Worm (Caenorhabditis elegans) whole organism, late embryonic: ENCODE data around the gene str-206.

Experiments used
- C08G9.2 ChIP-seq: sonication (generic microtip); optimal IDR thresholded peaks from 2 replicates; lab custom pipeline; 2016; ENCODE audit warnings: mild to moderate bottlenecking, missing genetic modification characterization, moderate library complexity, missing compliant biosample characterization
- C38D4.7 ChIP-seq: fragments of 200-800 bp; sonication (Bioruptor generic); optimal IDR thresholded peaks from 2 replicates; lab custom pipeline; 2018; ENCODE audit warnings: mild to moderate bottlenecking, missing genetic modification characterization, moderate library complexity, missing compliant biosample characterization
- F13H6.1 ChIP-seq: sonication (generic microtip); optimal IDR thresholded peaks from 2 replicates; lab custom pipeline; 2016; ENCODE audit warnings: missing genetic modification characterization, missing compliant biosample characterization
- Y22D7AL.16 ChIP-seq: sonication (generic microtip); optimal IDR thresholded peaks from 2 replicates; lab custom pipeline; 2016; ENCODE audit warnings: missing genetic modification characterization, missing compliant biosample characterization
- ahr-1 ChIP-seq: sonication (generic microtip); optimal IDR thresholded peaks from 2 replicates; lab custom pipeline; 2016; ENCODE audit warnings: missing genetic modification characterization, missing compliant biosample characterization
- ceh-14 ChIP-seq: sonication (generic microtip); optimal IDR thresholded peaks from 2 replicates; lab custom pipeline; 2016; ENCODE audit warnings: missing genotype, missing genetic modification characterization, missing compliant biosample characterization
- ceh-18 ChIP-seq: sonication (generic microtip); optimal IDR thresholded peaks from 2 replicates; lab custom pipeline; 2016; ENCODE audit warnings: missing genetic modification characterization, missing compliant biosample characterization
- ceh-19 ChIP-seq: fragments of 200-800 bp; sonication (Bioruptor generic); optimal IDR thresholded peaks from 2 replicates; lab custom pipeline; 2018; ENCODE audit warnings: mild to moderate bottlenecking, missing genetic modification characterization, missing compliant biosample characterization
- ceh-2 ChIP-seq: sonication (generic microtip); optimal IDR thresholded peaks from 2 replicates; lab custom pipeline; 2016; ENCODE audit warnings: missing genotype, missing genetic modification characterization, missing compliant biosample characterization
- ceh-24 ChIP-seq: sonication (generic microtip); optimal IDR thresholded peaks from 2 replicates; lab custom pipeline; 2016; ENCODE audit warnings: mild to moderate bottlenecking, missing genetic modification characterization, missing compliant biosample characterization
- ceh-30 ChIP-seq: fragments of 150-350 bp; optimal IDR thresholded peaks from 2 replicates; lab custom pipeline; 2014; ENCODE audit warnings: missing biosample characterization, missing genetic modification characterization
- ceh-31 ChIP-seq: sonication (generic microtip); optimal IDR thresholded peaks from 2 replicates; lab custom pipeline; 2016; ENCODE audit warnings: missing genetic modification characterization, missing compliant biosample characterization
- ceh-34 ChIP-seq: sonication (generic microtip); optimal IDR thresholded peaks from 2 replicates; lab custom pipeline; 2016; ENCODE audit warnings: mild to moderate bottlenecking, missing genetic modification characterization, missing compliant biosample characterization
- ceh-45 ChIP-seq: fragments of 200-800 bp; sonication (Bioruptor generic); IDR thresholded peaks from 2 replicates; pipeline ENCODE4 v1.3.6; 2022; ENCODE audit warnings: missing genetic modification reagents, missing genetic modification characterization, missing compliant biosample characterization
- ceh-6 ChIP-seq: fragments of 200-800 bp; sonication (Bioruptor generic); optimal IDR thresholded peaks from 2 replicates; lab custom pipeline; 2018; ENCODE audit warnings: mild to moderate bottlenecking, missing genetic modification characterization, missing compliant biosample characterization
- dve-1 ChIP-seq: sonication (generic microtip); optimal IDR thresholded peaks from 2 replicates; lab custom pipeline; 2017; ENCODE audit warnings: antibody characterized with exemption, mild to moderate bottlenecking, missing genetic modification characterization, missing compliant biosample characterization
- elt-4 ChIP-seq: sonication (generic microtip); optimal IDR thresholded peaks from 2 replicates; lab custom pipeline; 2016; ENCODE audit warnings: missing genetic modification characterization, missing compliant biosample characterization
- ets-4 ChIP-seq: sonication (generic microtip); optimal IDR thresholded peaks from 2 replicates; lab custom pipeline; 2016; ENCODE audit warnings: missing genetic modification characterization, missing compliant biosample characterization
- eyg-1 ChIP-seq: sonication (generic microtip); optimal IDR thresholded peaks from 2 replicates; lab custom pipeline; 2016; ENCODE audit warnings: missing genotype, missing genetic modification characterization, missing compliant biosample characterization
- fax-1 ChIP-seq: sonication (generic microtip); optimal IDR thresholded peaks from 2 replicates; lab custom pipeline; 2016; ENCODE audit warnings: missing genotype, missing genetic modification characterization, missing compliant biosample characterization
- gmeb-2 ChIP-seq: sonication (generic microtip); optimal IDR thresholded peaks from 2 replicates; lab custom pipeline; 2016; ENCODE audit warnings: missing genetic modification characterization, inconsistent platforms, missing compliant biosample characterization
- hlh-15 ChIP-seq: sonication (generic microtip); optimal IDR thresholded peaks from 2 replicates; lab custom pipeline; 2016; ENCODE audit warnings: missing genetic modification characterization, missing compliant biosample characterization
- hlh-30 ChIP-seq: sonication (generic microtip); optimal IDR thresholded peaks from 2 replicates; lab custom pipeline; 2017; ENCODE audit warnings: antibody characterized with exemption, missing genetic modification characterization, missing compliant biosample characterization; ENCODE audit not compliant: insufficient read depth
- lim-6 ChIP-seq: sonication (generic microtip); optimal IDR thresholded peaks from 2 replicates; lab custom pipeline; 2016; ENCODE audit warnings: missing genetic modification characterization, missing compliant biosample characterization
- lin-11 ChIP-seq: fragments of 200-800 bp; sonication (Bioruptor generic); optimal IDR thresholded peaks from 2 replicates; lab custom pipeline; 2018; ENCODE audit warnings: mild to moderate bottlenecking, missing genetic modification characterization, missing compliant biosample characterization
- mec-3 ChIP-seq: sonication (generic microtip); optimal IDR thresholded peaks from 2 replicates; lab custom pipeline; 2016; ENCODE audit warnings: borderline replicate concordance, missing genetic modification characterization, missing compliant biosample characterization
- nhr-11 ChIP-seq: fragments of 150-350 bp; optimal IDR thresholded peaks from 2 replicates; lab custom pipeline; 2014; ENCODE audit warnings: missing biosample characterization, missing genetic modification characterization
- nhr-232 ChIP-seq: sonication (generic microtip); optimal IDR thresholded peaks from 2 replicates; lab custom pipeline; 2016; ENCODE audit warnings: missing genetic modification characterization, missing compliant biosample characterization
- odd-2 ChIP-seq: sonication (generic microtip); optimal IDR thresholded peaks from 2 replicates; lab custom pipeline; 2017; ENCODE audit warnings: antibody characterized with exemption, mild to moderate bottlenecking, missing genetic modification characterization, missing compliant biosample characterization
- pat-9 ChIP-seq: fragments of 200-800 bp; sonication (Bioruptor generic); optimal IDR thresholded peaks from 2 replicates; lab custom pipeline; 2018; ENCODE audit warnings: mild to moderate bottlenecking, missing genetic modification characterization, moderate library complexity, missing compliant biosample characterization
- pax-1 ChIP-seq: fragments of 150-350 bp; optimal IDR thresholded peaks from 2 replicates; lab custom pipeline; 2014; ENCODE audit warnings: missing biosample characterization, missing genetic modification characterization
- pha-2 ChIP-seq: sonication (generic microtip); optimal IDR thresholded peaks from 2 replicates; lab custom pipeline; 2017; ENCODE audit warnings: mild to moderate bottlenecking, missing genetic modification characterization, missing compliant biosample characterization
- pha-4 ChIP-seq: fragments of 150-350 bp; optimal IDR thresholded peaks from 2 replicates; lab custom pipeline; 2018; ENCODE audit warnings: missing biosample characterization, missing genetic modification reagents, missing genetic modification characterization
- pros-1 ChIP-seq: fragments of 150-350 bp; optimal IDR thresholded peaks from 2 replicates; lab custom pipeline; 2014; ENCODE audit warnings: missing biosample characterization, missing genetic modification reagents, missing genetic modification characterization
- ref-2 ChIP-seq: sonication (generic microtip); optimal IDR thresholded peaks from 2 replicates; lab custom pipeline; 2016; ENCODE audit warnings: missing genetic modification characterization, missing compliant biosample characterization
- sox-2 ChIP-seq: fragments of 200-800 bp; sonication (Bioruptor generic); IDR thresholded peaks from 2 replicates; pipeline ENCODE4 v1.3.6; 2022; ENCODE audit warnings: missing genetic modification reagents, missing genetic modification characterization, missing compliant biosample characterization
- syd-9 ChIP-seq: sonication (generic microtip); optimal IDR thresholded peaks from 2 replicates; lab custom pipeline; 2016; ENCODE audit warnings: mild to moderate bottlenecking, missing genetic modification characterization, moderate library complexity, missing compliant biosample characterization
- tbx-2 ChIP-seq: sonication (generic microtip); optimal IDR thresholded peaks from 2 replicates; lab custom pipeline; 2016; ENCODE audit warnings: missing genetic modification characterization, missing compliant biosample characterization
- ttx-3 ChIP-seq: sonication (generic microtip); optimal IDR thresholded peaks from 2 replicates; lab custom pipeline; 2016; ENCODE audit warnings: missing genetic modification reagents, missing genetic modification characterization, missing compliant biosample characterization
- unc-3 ChIP-seq, 2 experiments: fragments of 200-800 bp in 1 of 2; sonication (Bioruptor generic) in 1 of 2; sonication (generic microtip) in 1 of 2; conservative IDR thresholded peaks in 1 of 2; optimal IDR thresholded peaks in 1 of 2; 2 replicates each; pipeline versions ENCODE4 v1.3.6 to Lab custom; 2016 to 2022; ENCODE audit warnings: missing compliant biosample characterization in 2 of 2, missing genetic modification characterization in 2 of 2, missing genetic modification reagents in 1 of 2
- unc-42 ChIP-seq: sonication (generic microtip); optimal IDR thresholded peaks from 2 replicates; lab custom pipeline; 2016; ENCODE audit warnings: missing genotype, missing genetic modification characterization, missing compliant biosample characterization
- zip-5 ChIP-seq: sonication (generic microtip); optimal IDR thresholded peaks from 2 replicates; lab custom pipeline; 2016; ENCODE audit warnings: missing genetic modification characterization, missing compliant biosample characterization
- ztf-16 ChIP-seq: sonication (generic microtip); optimal IDR thresholded peaks from 2 replicates; lab custom pipeline; 2017; ENCODE audit warnings: missing genetic modification characterization, missing compliant biosample characterization

The str-206 gene

ce11 chrV:6267237-6267812, 49.4 kb downstream of the str-206 start, which contains the start of gene mrck-1 (continued):
- TF ChIP-seq hlh-30 = peak; percentile 80
- TF ChIP-seq elt-4 (tag; lab: Kevin White, UChicago) = no peak
- TF ChIP-seq lim-6 = peak; percentile 62
- TF ChIP-seq zip-5 (tag; lab: Kevin White, UChicago) = no peak
- TF ChIP-seq pha-4 = no peak
- TF ChIP-seq eyg-1 (tag; lab: Kevin White, UChicago) = peak; percentile 54
- no peak for TF ChIP-seq odd-2 (tag; lab: Kevin White, UChicago)
- peak; percentile 92 for TF ChIP-seq pat-9
- TF ChIP-seq syd-9 (tag; lab: Kevin White, UChicago) = peak; percentile 70
- TF ChIP-seq mec-3 (tag; lab: Kevin White, UChicago) = no peak
- peak; percentile 72 for TF ChIP-seq ceh-30 (tag; lab: Kevin White, UChicago)
- TF ChIP-seq ceh-6 = peak; percentile 72
- peak; percentile 34 for TF ChIP-seq lin-11
- TF ChIP-seq ceh-31 = peak; percentile 92
- peak; percentile 84 for TF ChIP-seq F13H6.1 (tag; lab: Kevin White, UChicago)
- TF ChIP-seq pha-2 (tag; lab: Kevin White, UChicago) = peak; percentile 25
- TF ChIP-seq ceh-45 (GFP tag; lab: Robert Waterston, UW) = peak; percentile 48; the same call in 1 of the 2 replicates

- TF ChIP-seq Y22D7AL.16 (no peak), ceh-34 (tag; lab: Kevin White, UChicago) (no peak), dve-1 (tag; lab: Kevin White, UChicago) (no peak), pha-4 (no peak), ceh-2 (tag; lab: Kevin White, UChicago) (no peak), hlh-15 (tag; lab: Kevin White, UChicago) (no peak), nhr-11 (tag; lab: Kevin White, UChicago) (no peak), ahr-1 (tag; lab: Kevin White, UChicago) (no peak), ref-2 (tag; lab: Kevin White, UChicago) (no peak), fax-1 (tag; lab: Kevin White, UChicago) (no peak)
- TF ChIP-seq, all 69 proteins: peak for 0
Measured at ce11 chrV:6267978-6268377, 50.0 kb downstream of the str-206 start.

ce11 chrV:6268526-6268925, 50.6 kb downstream of the str-206 start:
- no peak for TF ChIP-seq ztf-16 (tag; lab: Kevin White, UChicago)
- no peak for TF ChIP-seq tbx-2 (tag; lab: Kevin White, UChicago)
- peak; percentile 62 for TF ChIP-seq unc-42 (tag; lab: Kevin White, UChicago)
- no peak for TF ChIP-seq ttx-3 (tag; lab: Kevin White, UChicago)
- TF ChIP-seq gmeb-2 (tag; lab: Kevin White, UChicago) = no peak
- no peak for TF ChIP-seq C38D4.7 (GFP tag; lab: Kevin White, UChicago)

ce11 chrV:6268961-6269360, 51.0 kb downstream of the str-206 start:
- TF ChIP-seq ceh-18 (tag; lab: Kevin White, UChicago) = no peak
- TF ChIP-seq lin-11 = no peak
- no peak for TF ChIP-seq pha-2 (tag; lab: Kevin White, UChicago)
- no peak for TF ChIP-seq ceh-24
- TF ChIP-seq sox-2 = no peak
- no peak for TF ChIP-seq unc-3 (GFP tag; conservative IDR thresholded peaks at IDR 0.05; lab: Robert Waterston, UW)
- no peak for TF ChIP-seq unc-3 (tag; optimal IDR thresholded peaks at IDR 0.05; lab: Kevin White, UChicago)
- TF ChIP-seq C08G9.2 (tag; lab: Kevin White, UChicago) = no peak
- TF ChIP-seq F13H6.1 (tag; lab: Kevin White, UChicago) = no peak
- TF ChIP-seq ceh-14 (tag; lab: Kevin White, UChicago) = no peak
- TF ChIP-seq ceh-31 = no peak
- TF ChIP-seq pax-1 (tag; lab: Kevin White, UChicago) = no peak
- no peak for TF ChIP-seq nhr-232 (tag; lab: Kevin White, UChicago)
- TF ChIP-seq pros-1 = no peak
- TF ChIP-seq ceh-45 (GFP tag; lab: Robert Waterston, UW) = no peak
- TF ChIP-seq nhr-11 (tag; lab: Kevin White, UChicago) = no peak
- TF ChIP-seq ets-4 (tag; lab: Kevin White, UChicago) = no peak
- no peak for TF ChIP-seq ceh-19
- TF ChIP-seq ztf-16 (tag; lab: Kevin White, UChicago) = no peak
- no peak for TF ChIP-seq pha-4
- TF ChIP-seq ahr-1 (tag; lab: Kevin White, UChicago) = no peak
- TF ChIP-seq, all 69 proteins: peak for 0
